Fruit fly (Drosophila melanogaster) whole organism, embryonic: Measurements from ENCODE around the gene Sfp87B.

Experiments used
- CG10209 ChIP-seq: fragments of 200-800 bp; sonication (Bioruptor generic); optimal IDR thresholded peaks from 3 replicates; lab custom pipeline; 2017; ENCODE audit warnings: missing biosample characterization, mild to moderate bottlenecking, missing genetic modification characterization, missing genetic modification reagents
- CG10267 ChIP-seq: fragments of 200-800 bp; sonication (Bioruptor generic); optimal IDR thresholded peaks from 2 replicates; lab custom pipeline; 2018; ENCODE audit warnings: missing biosample characterization, mild to moderate bottlenecking, missing genetic modification characterization, moderate library complexity
- CG13775 ChIP-seq: fragments of 200-800 bp; sonication (Bioruptor generic); optimal IDR thresholded peaks from 3 replicates; lab custom pipeline; 2017; ENCODE audit warnings: missing biosample characterization, mild to moderate bottlenecking, missing genetic modification characterization
- CG14710 ChIP-seq: fragments of 200-800 bp; sonication (Bioruptor generic); optimal IDR thresholded peaks from 3 replicates; lab custom pipeline; 2019; ENCODE audit warnings: missing biosample characterization, mild to moderate bottlenecking, missing genetic modification characterization, moderate library complexity
- CG15696 ChIP-seq: fragments of 200-800 bp; sonication (Bioruptor generic); optimal IDR thresholded peaks from 2 replicates; lab custom pipeline; 2019; ENCODE audit warnings: missing biosample characterization, mild to moderate bottlenecking, missing genetic modification characterization, moderate library complexity
- CG1602 ChIP-seq: fragments of 200-800 bp; sonication (Bioruptor generic); optimal IDR thresholded peaks from 3 replicates; lab custom pipeline; 2016; ENCODE audit warnings: missing biosample characterization, missing genetic modification characterization
- CG1603 ChIP-seq: fragments of 200-800 bp; sonication (Bioruptor generic); optimal IDR thresholded peaks from 2 replicates; lab custom pipeline; 2019; ENCODE audit warnings: missing biosample characterization, mild to moderate bottlenecking, missing genetic modification characterization, moderate library complexity
- CG17328 ChIP-seq: fragments of 200-800 bp; sonication (Bioruptor generic); IDR thresholded peaks from 2 replicates; pipeline ENCODE4 v1.3.6; 2022; ENCODE audit warnings: missing biosample characterization, missing genetic modification characterization
- CG17829 ChIP-seq: fragments of 200-800 bp; optimal IDR thresholded peaks from 2 replicates; lab custom pipeline; 2019; ENCODE audit warnings: missing biosample characterization, mild to moderate bottlenecking, missing genetic modification characterization, moderate library complexity
- CG30431 ChIP-seq: fragments of 200-800 bp; sonication (Bioruptor generic); optimal IDR thresholded peaks from 2 replicates; lab custom pipeline; 2017; ENCODE audit warnings: missing biosample characterization, missing genetic modification characterization
- CG31388 ChIP-seq: fragments of 200-800 bp; sonication (Bioruptor generic); optimal IDR thresholded peaks from 2 replicates; lab custom pipeline; 2016; ENCODE audit warnings: missing biosample characterization, missing genetic modification characterization
- CG3407 ChIP-seq: fragments of 200-800 bp; sonication (Bioruptor generic); optimal IDR thresholded peaks from 2 replicates; lab custom pipeline; 2018; ENCODE audit warnings: missing biosample characterization, mild to moderate bottlenecking, missing genetic modification characterization
- CG34376 ChIP-seq: fragments of 200-800 bp; sonication (Bioruptor generic); optimal IDR thresholded peaks from 2 replicates; lab custom pipeline; 2018; ENCODE audit warnings: missing biosample characterization, mild to moderate bottlenecking, missing genetic modification characterization
- CG7839 ChIP-seq: fragments of 200-800 bp; sonication (Bioruptor generic); optimal IDR thresholded peaks from 3 replicates; lab custom pipeline; 2018; ENCODE audit warnings: missing biosample characterization, mild to moderate bottlenecking, missing genetic modification characterization, moderate library complexity
- CG8924 ChIP-seq: fragments of 200-800 bp; optimal IDR thresholded peaks from 3 replicates; lab custom pipeline; 2019; ENCODE audit warnings: missing biosample characterization, mild to moderate bottlenecking, missing genetic modification characterization, moderate library complexity
- CG9727 ChIP-seq: fragments of 200-800 bp; sonication (Bioruptor generic); optimal IDR thresholded peaks from 3 replicates; lab custom pipeline; 2017; ENCODE audit warnings: missing biosample characterization, mild to moderate bottlenecking, missing genetic modification characterization
- CoRest ChIP-seq: fragments of 200-800 bp; sonication (Bioruptor generic); optimal IDR thresholded peaks from 3 replicates; lab custom pipeline; 2018; ENCODE audit warnings: missing biosample characterization, mild to moderate bottlenecking, missing genetic modification characterization, moderate library complexity
- Hsf ChIP-seq: fragments of 200-800 bp; sonication (Bioruptor generic); optimal IDR thresholded peaks from 3 replicates; lab custom pipeline; 2016; ENCODE audit warnings: missing biosample characterization, missing genetic modification characterization
- Oli ChIP-seq: fragments of 200-800 bp; sonication (Bioruptor generic); optimal IDR thresholded peaks from 2 replicates; lab custom pipeline; 2018; ENCODE audit warnings: missing biosample characterization, mild to moderate bottlenecking, missing genetic modification characterization, moderate library complexity
- Ssrp ChIP-seq: fragments of 200-800 bp; sonication (Bioruptor generic); optimal IDR thresholded peaks from 2 replicates; lab custom pipeline; 2018; ENCODE audit warnings: missing biosample characterization, mild to moderate bottlenecking, missing genetic modification characterization, moderate library complexity
- Xbp1 ChIP-seq: fragments of 200-800 bp; sonication (Bioruptor generic); optimal IDR thresholded peaks from 3 replicates; lab custom pipeline; 2016; ENCODE audit warnings: missing biosample characterization, mild to moderate bottlenecking, missing genetic modification characterization
- Xrp1 ChIP-seq: fragments of 200-800 bp; sonication (Bioruptor generic); IDR thresholded peaks from 2 replicates; pipeline ENCODE4 v1.3.6; 2022; ENCODE audit warnings: missing biosample characterization, missing genetic modification characterization
- ab ChIP-seq: fragments of 200-800 bp; sonication (Bioruptor generic); optimal IDR thresholded peaks from 2 replicates; lab custom pipeline; 2016; ENCODE audit warnings: missing biosample characterization, missing genetic modification characterization
- ac ChIP-seq: fragments of 200-800 bp; sonication (Bioruptor generic); optimal IDR thresholded peaks from 3 replicates; lab custom pipeline; 2017; ENCODE audit warnings: missing biosample characterization, mild to moderate bottlenecking, missing genetic modification characterization
- az2 ChIP-seq: fragments of 200-800 bp; sonication (Bioruptor generic); optimal IDR thresholded peaks from 3 replicates; lab custom pipeline; 2016; ENCODE audit warnings: missing biosample characterization, missing genetic modification characterization
- chif ChIP-seq, 2 experiments: fragments of 200-800 bp; sonication (Bioruptor generic); optimal IDR thresholded peaks; 3 replicates each; lab custom pipeline; 2016; ENCODE audit warnings: missing biosample characterization in 2 of 2, missing genetic modification characterization in 2 of 2
- ci ChIP-seq: fragments of 200-800 bp; sonication (Bioruptor generic); IDR thresholded peaks from 3 replicates; pipeline ENCODE4 v1.3.6; 2022; ENCODE audit warnings: missing biosample characterization, missing genetic modification characterization
- corto ChIP-seq: fragments of 200-800 bp; sonication (Bioruptor generic); optimal IDR thresholded peaks from 2 replicates; lab custom pipeline; 2016; ENCODE audit warnings: missing biosample characterization, mild to moderate bottlenecking, missing genetic modification characterization, moderate library complexity
- dmrt11E ChIP-seq: fragments of 200-800 bp; sonication (Bioruptor generic); optimal IDR thresholded peaks from 3 replicates; lab custom pipeline; 2018; ENCODE audit warnings: missing biosample characterization, mild to moderate bottlenecking, missing genetic modification characterization, moderate library complexity
- ewg ChIP-seq: fragments of 200-800 bp; sonication (Bioruptor generic); optimal IDR thresholded peaks from 3 replicates; lab custom pipeline; 2017; ENCODE audit warnings: mild to moderate bottlenecking, missing biosample characterization, missing genetic modification reagents, missing genetic modification characterization
- fd102C ChIP-seq: fragments of 200-800 bp; sonication (Bioruptor generic); optimal IDR thresholded peaks from 2 replicates; lab custom pipeline; 2018; ENCODE audit warnings: missing biosample characterization, mild to moderate bottlenecking, missing genetic modification characterization, moderate library complexity
- fd3F ChIP-seq: fragments of 200-800 bp; sonication (Bioruptor generic); optimal IDR thresholded peaks from 2 replicates; lab custom pipeline; 2018; ENCODE audit warnings: missing biosample characterization, mild to moderate bottlenecking, missing genetic modification characterization, moderate library complexity
- gcm ChIP-seq: fragments of 200-800 bp; sonication (Bioruptor generic); optimal IDR thresholded peaks from 2 replicates; lab custom pipeline; 2019; ENCODE audit warnings: missing biosample characterization, mild to moderate bottlenecking, missing genetic modification characterization, moderate library complexity
- gem ChIP-seq: fragments of 200-800 bp; sonication (Bioruptor generic); optimal IDR thresholded peaks from 2 replicates; lab custom pipeline; 2019; ENCODE audit warnings: missing biosample characterization, mild to moderate bottlenecking, missing genetic modification characterization, moderate library complexity
- jing ChIP-seq: fragments of 200-800 bp; sonication (Bioruptor generic); optimal IDR thresholded peaks from 2 replicates; lab custom pipeline; 2018; ENCODE audit warnings: missing biosample characterization, mild to moderate bottlenecking, missing genetic modification characterization
- lbe ChIP-seq: fragments of 200-800 bp; sonication (Bioruptor generic); optimal IDR thresholded peaks from 2 replicates; lab custom pipeline; 2016; ENCODE audit warnings: missing biosample characterization, mild to moderate bottlenecking, missing genetic modification characterization
- nmo ChIP-seq: fragments of 200-800 bp; sonication (Bioruptor generic); optimal IDR thresholded peaks from 2 replicates; lab custom pipeline; 2018; ENCODE audit warnings: missing biosample characterization, mild to moderate bottlenecking, missing genetic modification characterization, moderate library complexity
- nom ChIP-seq: fragments of 200-800 bp; sonication (Bioruptor generic); optimal IDR thresholded peaks from 2 replicates; lab custom pipeline; 2017; ENCODE audit warnings: missing biosample characterization, missing genetic modification characterization, mild to moderate bottlenecking, moderate library complexity, missing genetic modification reagents
- pnt ChIP-seq: fragments of 200-800 bp; sonication (Bioruptor generic); optimal IDR thresholded peaks from 3 replicates; lab custom pipeline; 2016; ENCODE audit warnings: missing biosample characterization, missing genetic modification characterization
- prd ChIP-seq, 3 experiments: fragments of >200 bp in 2 of 3; fragments of 200-800 bp in 1 of 3; sonication (Bioruptor generic) in 1 of 3; optimal IDR thresholded peaks in 2 of 3; IDR thresholded peaks in 1 of 3; 2 replicates in 2 of 3; 3 replicates in 1 of 3; pipeline versions ENCODE4 v1.3.6 to Lab custom; 2017 to 2022; ENCODE audit warnings: missing biosample characterization in 1 of 3, missing genetic modification characterization in 1 of 3
- repo ChIP-seq: fragments of 200-800 bp; sonication (Bioruptor generic); optimal IDR thresholded peaks from 2 replicates; lab custom pipeline; 2016; ENCODE audit warnings: missing biosample characterization, missing genetic modification characterization
- sna ChIP-seq: fragments of 200-800 bp; sonication (Bioruptor generic); IDR thresholded peaks from 2 replicates; pipeline ENCODE4 v1.3.6; 2022; ENCODE audit warnings: missing biosample characterization, missing genetic modification characterization; ENCODE audit not compliant: partially characterized antibody
- tio ChIP-seq: fragments of 200-800 bp; sonication (Bioruptor generic); optimal IDR thresholded peaks from 2 replicates; lab custom pipeline; 2017; ENCODE audit warnings: missing biosample characterization, missing genetic modification characterization, inconsistent platforms
- zf30C ChIP-seq: fragments of 200-800 bp; sonication (Bioruptor generic); optimal IDR thresholded peaks from 3 replicates; lab custom pipeline; 2018; ENCODE audit warnings: missing biosample characterization, mild to moderate bottlenecking, missing genetic modification characterization

The Sfp87B gene

DNA sequence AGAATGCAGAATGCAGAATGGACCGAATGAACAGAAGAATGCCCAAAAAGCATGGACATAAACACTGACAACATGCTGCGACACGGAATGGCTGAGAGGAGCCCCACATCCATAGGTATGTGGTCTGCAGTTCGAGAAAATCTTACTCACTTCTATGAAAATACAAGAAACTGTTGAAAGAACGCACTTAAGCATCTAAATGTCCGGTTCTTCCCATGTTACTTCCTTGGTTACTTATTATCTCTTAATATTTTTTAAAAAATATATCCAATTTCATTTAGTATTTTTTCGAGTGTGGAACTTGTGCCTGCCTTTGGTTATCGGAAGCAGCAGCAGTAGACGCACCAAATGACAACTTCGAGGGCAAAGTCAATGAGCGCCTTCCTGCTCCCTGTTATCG, 41.3 kb downstream of the Sfp87B start (continued):
- TF ChIP-seq nmo (GFP tag; lab: Kevin White, UChicago) (peak; percentile 48), CG9727 (GFP tag; lab: Kevin White, UChicago) (peak; percentile 46), CG7839 (tag; lab: Kevin White, UChicago) (peak; percentile 23), zf30C (GFP tag; lab: Kevin White, UChicago) (no peak), CG8924 (tag; lab: Kevin White, UChicago) (peak; percentile 10), gcm (GFP tag; lab: Kevin White, UChicago) (peak; percentile 12), Oli (tag; lab: Kevin White, UChicago) (peak; percentile 39), prd (optimal IDR thresholded peaks at IDR 0.05; lab: Kevin White, UChicago) (no peak), prd (GFP tag; IDR thresholded peaks at IDR 0.05; lab: Robert Waterston, UW) (peak; percentile 65; the same call in 2 of the 3 replicates), CG14710 (peak; percentile 9), Hsf (GFP tag; lab: Kevin White, UChicago) (peak; percentile 6), tio (GFP tag; lab: Kevin White, UChicago) (peak; percentile 15), CoRest (tag; lab: Kevin White, UChicago) (peak; percentile 7), ci (GFP tag; lab: Robert Waterston, UW) (peak; percentile 33; the same call in 1 of the 3 replicates), CG13775 (GFP tag; lab: Kevin White, UChicago) (peak; percentile 7), CG10209 (no peak), fd102C (GFP tag; lab: Kevin White, UChicago) (peak; percentile 38), pnt (peak; percentile 19), CG15696 (tag; lab: Kevin White, UChicago) (no peak), chif (GFP tag; optimal IDR thresholded peaks at IDR 0.05; lab: Kevin White, UChicago) (peak in 1 of 2 experiments; percentile 26), ab (GFP tag; lab: Kevin White, UChicago) (no peak), ewg (GFP tag; lab: Kevin White, UChicago) (peak; percentile 6), CG1603 (tag; lab: Kevin White, UChicago) (peak; percentile 9), CG17328 (GFP tag; lab: Robert Waterston, UW) (peak; percentile 47; the same call in 1 of the 2 replicates), Xrp1 (GFP tag; lab: Robert Waterston, UW) (peak; percentile 61), dmrt11E (tag; lab: Kevin White, UChicago) (peak; percentile 75), jing (peak; percentile 19), repo (GFP tag; lab: Kevin White, UChicago) (no peak), CG1602 (GFP tag; lab: Kevin White, UChicago) (peak; percentile 9), CG34376 (no peak), CG30431 (GFP tag; lab: Kevin White, UChicago) (peak; percentile 29), CG10267 (tag; lab: Kevin White, UChicago) (peak; percentile 12), Xbp1 (peak; percentile 16), az2 (peak; percentile 46), sna (GFP tag; lab: Robert Waterston, UW) (no peak), fd3F (GFP tag; lab: Kevin White, UChicago) (no peak), CG17829 (tag; lab: Kevin White, UChicago) (peak; percentile 26), nom (GFP tag; lab: Kevin White, UChicago) (peak; percentile 72), corto (peak; percentile 87), ac (GFP tag; lab: Kevin White, UChicago) (peak; percentile 2), Ssrp (tag; lab: Kevin White, UChicago) (peak; percentile 27), lbe (GFP tag; lab: Kevin White, UChicago) (peak; percentile 79), gem (tag; lab: Kevin White, UChicago) (peak; percentile 63), CG31388 (no peak), CG3407 (GFP tag; lab: Kevin White, UChicago) (peak; percentile 22)
